Fruit fly (Drosophila melanogaster) ovary, adult (tissue): Measurements from ENCODE around the gene Lamtor3.

Source experiments
- CG17801 ChIP-seq: fragments of 200-800 bp; optimal IDR thresholded peaks from 2 replicates; lab custom pipeline; 2019; ENCODE audit warnings: missing biosample characterization, mild to moderate bottlenecking, missing genetic modification characterization, moderate library complexity; ENCODE audit not compliant: partially characterized antibody

Gene Lamtor3

DNA sequence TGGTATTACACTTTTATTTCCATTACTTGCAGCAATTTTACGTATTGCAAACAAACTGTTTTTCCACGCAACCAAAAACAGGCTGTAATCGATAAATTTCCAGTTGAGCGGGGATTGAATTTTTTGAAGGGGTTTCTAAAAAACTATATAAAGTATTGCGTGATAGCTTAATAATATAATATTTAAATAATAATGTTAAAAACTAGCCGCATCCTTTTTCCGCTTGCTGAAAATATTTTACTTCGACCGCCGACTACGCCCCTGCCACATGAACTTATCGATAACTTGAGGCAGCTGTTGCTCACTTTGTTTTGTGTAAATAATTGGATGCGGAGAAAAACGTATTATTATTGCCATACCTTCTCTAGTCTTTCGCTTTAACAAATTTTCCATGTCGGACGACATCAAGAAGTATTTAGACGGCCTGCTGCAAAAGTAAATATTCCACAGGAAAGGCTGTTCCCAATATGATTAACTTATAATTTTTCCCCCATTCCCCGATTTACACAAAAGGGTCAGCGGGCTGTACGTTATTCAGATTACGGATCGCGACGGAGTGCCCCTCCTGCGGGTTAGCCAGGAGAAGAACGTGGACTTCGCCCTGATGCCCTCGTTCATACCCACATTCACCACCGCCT lies at the start of gene Lamtor3, which contains the start of gene fws:
TSS of gene Lamtor3 (plus strand) at position 289 of the 638 bp plus-strand sequence.
TSS of gene fws (minus strand) at position 87 of the 638 bp plus-strand sequence.
- TF ChIP-seq CG17801 (GFP tag; lab: Kevin White, UChicago) = peak; percentile 96

DNA sequence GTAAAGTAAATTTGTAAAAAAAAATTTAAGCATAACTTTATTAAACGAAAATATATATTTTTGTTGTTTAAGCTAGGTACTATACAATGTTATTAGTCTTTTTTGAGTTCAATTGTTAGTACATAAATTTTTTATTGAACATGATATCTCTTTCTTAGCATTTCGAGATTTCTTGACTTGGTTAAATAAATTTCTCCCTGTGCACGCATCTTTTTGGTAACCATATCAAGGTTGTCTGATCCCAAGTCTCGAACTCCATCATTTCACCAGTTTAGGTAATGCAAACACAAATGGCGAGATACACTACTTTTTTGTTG lies 49.7 kb upstream of the Lamtor3 start:
- no peak for TF ChIP-seq CG17801 (GFP tag; lab: Kevin White, UChicago)

DNA sequence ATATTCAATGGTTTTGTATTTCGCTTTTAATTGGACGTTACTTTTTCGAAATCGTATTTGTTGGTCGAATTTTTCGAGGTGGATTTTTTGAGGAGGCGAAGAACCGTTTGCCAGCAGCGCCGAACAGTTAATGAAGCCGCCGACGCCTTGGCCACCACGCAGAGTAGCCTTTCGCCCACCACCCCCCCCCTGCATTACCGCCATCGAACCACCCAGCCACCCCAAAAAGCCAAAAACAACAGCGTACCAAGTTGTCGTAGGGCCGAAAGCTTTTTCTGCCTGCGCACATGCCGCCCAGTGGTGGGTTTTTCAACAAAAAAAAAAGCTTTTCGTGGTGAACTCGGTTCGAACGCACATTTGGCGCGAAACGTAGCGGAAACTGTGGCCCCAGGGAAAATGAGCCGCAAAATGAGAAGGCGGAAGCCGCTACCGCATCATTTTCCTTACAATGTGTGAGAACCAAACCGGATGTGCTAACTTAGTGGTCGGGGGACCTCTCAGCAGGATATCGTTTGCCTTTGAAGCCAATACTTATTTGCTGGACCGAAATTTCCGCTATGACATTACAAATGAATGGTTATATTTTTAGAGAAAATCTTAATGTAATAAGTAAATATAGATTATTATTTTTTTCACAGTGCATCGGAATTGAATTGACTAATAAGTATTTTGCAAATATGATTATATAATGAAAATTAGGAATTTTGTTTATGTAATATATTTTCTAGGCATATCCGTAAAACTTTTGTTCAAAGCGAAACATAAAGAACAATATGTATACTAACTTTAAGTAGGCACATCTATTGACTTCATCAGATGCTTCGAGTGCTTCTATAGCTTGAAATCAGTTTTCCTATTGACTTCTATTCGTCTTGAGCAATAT lies 47.8 kb upstream of the Lamtor3 start, which contains the start of the genes Dif and CG5043:
TSS of gene Dif (minus strand) at position 132 of the 883 bp plus-strand sequence.
TSS of gene CG5043 (plus strand) at position 833 of the 883 bp plus-strand sequence.
- TF ChIP-seq CG17801 (GFP tag; lab: Kevin White, UChicago) = no peak

DNA sequence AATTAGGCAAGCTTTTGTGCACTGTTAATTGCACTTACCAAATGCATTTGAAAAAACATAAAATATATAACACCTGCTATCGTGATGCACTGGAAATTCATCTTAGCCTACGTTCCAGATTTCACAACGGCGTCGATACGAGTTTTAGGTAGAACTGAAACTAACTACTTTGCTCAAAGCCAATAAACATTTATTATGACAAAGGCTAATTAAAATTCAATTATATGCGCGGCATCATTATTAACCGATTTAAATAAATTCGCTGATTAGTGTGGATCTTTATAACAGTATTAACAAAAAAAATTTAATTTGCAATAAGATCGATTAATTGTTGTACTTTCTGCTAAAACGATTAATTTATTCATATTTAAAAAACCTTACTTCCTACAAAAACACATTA lies 44.5 kb upstream of the Lamtor3 start, which contains the start of gene CG33928:
TSS of gene CG33928 (minus strand) at position 101 of the 400 bp plus-strand sequence.
- TF ChIP-seq CG17801 (GFP tag; lab: Kevin White, UChicago) = no peak

DNA sequence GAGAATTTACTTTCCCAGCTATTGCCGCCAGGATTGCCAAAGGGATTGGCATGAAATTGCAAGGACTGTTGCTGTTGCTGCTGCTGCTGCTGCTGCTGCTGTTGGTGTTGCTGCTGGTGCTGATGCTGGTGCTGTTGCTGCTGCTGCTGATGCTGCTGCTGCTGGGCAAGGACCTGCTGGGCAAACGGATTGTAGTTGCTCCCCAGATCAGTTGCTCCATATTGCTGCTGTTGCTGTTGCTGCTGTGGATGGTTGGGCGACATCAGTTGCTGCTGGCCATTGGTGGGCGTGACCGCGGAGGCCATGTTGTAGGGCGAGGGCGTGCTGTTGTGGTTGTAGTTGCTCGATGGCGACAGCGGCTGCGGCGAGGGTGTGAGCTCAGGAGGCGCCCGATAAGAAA lies 43.4 kb upstream of the Lamtor3 start:
- no peak for TF ChIP-seq CG17801 (GFP tag; lab: Kevin White, UChicago)

- no peak for TF ChIP-seq CG17801 (GFP tag; lab: Kevin White, UChicago)
Measured at dm6 chr2L:17447071-17447470, 34.0 kb upstream of the Lamtor3 start.

- no peak for TF ChIP-seq CG17801 (GFP tag; lab: Kevin White, UChicago)
Measured at dm6 chr2L:17448435-17448834, 32.6 kb upstream of the Lamtor3 start.

- no peak for TF ChIP-seq CG17801 (GFP tag; lab: Kevin White, UChicago)
Measured at dm6 chr2L:17449608-17450504, 31.2 kb upstream of the Lamtor3 start, which contains the start of gene dl. Gene dl, minus strand, starts transcription at chr2L:17450364.

DNA sequence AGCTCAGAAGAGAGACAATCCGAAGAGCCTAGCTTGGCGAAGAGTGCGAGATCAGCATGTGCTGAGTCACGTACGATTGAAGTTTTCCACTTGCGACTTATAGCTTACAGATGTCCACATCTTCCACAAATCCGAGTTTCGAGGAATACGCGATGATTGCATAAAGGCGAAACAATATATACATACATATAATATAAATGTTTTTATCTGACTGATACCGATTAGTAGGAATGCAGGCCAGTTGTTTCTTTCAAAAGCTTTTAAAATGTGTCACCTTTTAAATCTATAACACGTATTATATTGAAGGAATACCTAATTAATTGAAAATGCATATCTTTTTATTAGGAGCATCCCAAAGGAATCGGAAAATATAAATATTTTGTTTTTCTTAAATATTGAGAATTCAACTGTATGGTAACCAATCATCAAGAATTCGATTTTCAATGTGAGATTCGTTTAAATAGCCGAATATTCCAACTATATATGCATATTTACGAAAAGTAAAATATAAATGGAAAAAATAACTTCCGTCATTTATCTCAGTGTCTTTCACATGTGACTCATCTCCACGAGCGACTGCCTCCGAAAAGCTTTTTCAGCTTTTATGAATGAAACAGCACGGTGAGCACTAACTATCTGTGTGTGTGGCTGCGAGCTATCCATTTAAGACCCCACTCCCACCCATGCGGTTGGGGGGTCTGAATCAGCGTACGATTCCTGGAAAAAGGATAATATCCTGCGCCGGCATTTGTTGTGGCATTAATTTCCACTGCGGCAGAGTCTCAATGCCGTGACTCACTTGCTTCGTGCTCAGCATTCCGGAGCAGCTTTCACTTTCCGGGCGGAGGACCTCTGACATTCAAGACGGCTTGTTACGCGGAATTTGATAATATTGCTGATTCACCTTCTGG lies 30.3 kb upstream of the Lamtor3 start:
- TF ChIP-seq CG17801 (GFP tag; lab: Kevin White, UChicago) = peak; percentile 19

dm6 chr2L:17452084-17452483 lies 28.9 kb upstream of the Lamtor3 start:
- no peak for TF ChIP-seq CG17801 (GFP tag; lab: Kevin White, UChicago)

- no peak for TF ChIP-seq CG17801 (GFP tag; lab: Kevin White, UChicago)
Measured at dm6 chr2L:17452624-17453023, 28.4 kb upstream of the Lamtor3 start, which contains the start of gene CG5050. Gene CG5050, plus strand, starts transcription at chr2L:17452924.

DNA sequence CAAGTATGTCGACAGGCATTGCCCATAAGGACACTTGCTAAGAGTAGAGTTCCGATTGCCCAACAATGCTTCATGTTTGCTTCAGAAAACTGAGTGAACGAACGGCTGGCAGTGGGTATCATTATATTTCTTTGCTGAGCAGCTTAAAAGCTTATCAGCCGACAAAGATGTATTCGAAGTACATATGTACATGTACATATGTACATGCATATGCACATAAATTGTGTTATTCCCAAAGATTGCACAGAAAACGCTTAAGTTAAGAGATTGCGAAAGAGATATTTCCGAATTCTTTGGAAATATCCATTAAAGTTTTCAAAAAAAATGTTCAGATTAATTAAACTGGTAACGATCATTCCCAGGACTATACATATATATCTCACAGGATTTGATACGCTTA lies 25.2 kb upstream of the Lamtor3 start, which contains the start of gene SPH93:
TSS of gene SPH93 (minus strand) at position 101 of the 400 bp plus-strand sequence.
- TF ChIP-seq CG17801 (GFP tag; lab: Kevin White, UChicago) = no peak

- no peak for TF ChIP-seq CG17801 (GFP tag; lab: Kevin White, UChicago)
Measured at dm6 chr2L:17457944-17458343, 23.1 kb upstream of the Lamtor3 start, which contains the start of gene CG18563. Gene CG18563, minus strand, starts transcription at chr2L:17458044.
